Worm (Caenorhabditis elegans) whole organism, L2 larva: ENCODE data around the gene clec-78.

Experiments used
- C34F6.9 ChIP-seq: fragments of 150-350 bp; optimal IDR thresholded peaks from 2 replicates; lab custom pipeline; 2014; ENCODE audit warnings: missing biosample characterization, missing genetic modification characterization
- F13H6.1 ChIP-seq: sonication (generic microtip); optimal IDR thresholded peaks from 2 replicates; lab custom pipeline; 2016; ENCODE audit warnings: missing genetic modification characterization, missing compliant biosample characterization
- R02D3.7 ChIP-seq: fragments of 150-350 bp; optimal IDR thresholded peaks from 2 replicates; lab custom pipeline; 2014; ENCODE audit warnings: missing biosample characterization, missing genetic modification characterization
- ZK546.5 ChIP-seq: sonication (generic microtip); optimal IDR thresholded peaks from 2 replicates; lab custom pipeline; 2017; ENCODE audit warnings: missing biosample characterization, missing genetic modification characterization
- alr-1 ChIP-seq: fragments of 150-350 bp; optimal IDR thresholded peaks from 2 replicates; lab custom pipeline; 2014; ENCODE audit warnings: missing biosample characterization, missing genetic modification characterization
- ceh-82 ChIP-seq: fragments of 150-350 bp; optimal IDR thresholded peaks from 2 replicates; lab custom pipeline; 2014; ENCODE audit warnings: missing biosample characterization, missing genetic modification characterization
- crh-2 ChIP-seq: sonication (generic microtip); optimal IDR thresholded peaks from 2 replicates; lab custom pipeline; 2017; ENCODE audit warnings: missing biosample characterization, missing genetic modification characterization
- egl-27 ChIP-seq: sonication (generic microtip); optimal IDR thresholded peaks from 3 replicates; lab custom pipeline; 2017; ENCODE audit warnings: missing biosample characterization, missing genetic modification reagents, missing genetic modification characterization
- elt-3 ChIP-seq: sonication (generic microtip); optimal IDR thresholded peaks from 2 replicates; lab custom pipeline; 2017; ENCODE audit warnings: missing biosample characterization, missing genetic modification characterization
- fos-1 ChIP-seq: fragments of 150-350 bp; optimal IDR thresholded peaks from 2 replicates; lab custom pipeline; 2014; ENCODE audit warnings: missing biosample characterization, missing genetic modification characterization
- gmeb-1 ChIP-seq: fragments of 150-350 bp; optimal IDR thresholded peaks from 2 replicates; lab custom pipeline; 2014; ENCODE audit warnings: missing biosample characterization, missing genetic modification characterization
- lin-11 ChIP-seq: fragments of 150-350 bp; sonication (generic microtip); optimal IDR thresholded peaks from 2 replicates; lab custom pipeline; 2014; ENCODE audit warnings: missing biosample characterization, missing genetic modification characterization, inconsistent platforms, mixed read lengths
- lsy-2 ChIP-seq, 2 experiments: fragments of 150-350 bp in 1 of 2; sonication (generic microtip) in 1 of 2; optimal IDR thresholded peaks; 2 replicates each; lab custom pipeline; 2014 to 2017; ENCODE audit warnings: missing biosample characterization in 2 of 2, missing genetic modification characterization in 2 of 2
- mab-5 ChIP-seq: fragments of 150-350 bp; optimal IDR thresholded peaks from 2 replicates; lab custom pipeline; 2014; ENCODE audit warnings: missing biosample characterization, missing genetic modification characterization
- mbf-1 ChIP-seq: sonication (generic microtip); optimal IDR thresholded peaks from 2 replicates; lab custom pipeline; 2017; ENCODE audit warnings: missing biosample characterization, missing genetic modification characterization
- mdl-1 ChIP-seq, 2 experiments: fragments of 150-350 bp in 1 of 2; sonication (generic microtip) in 1 of 2; optimal IDR thresholded peaks; 2 replicates each; lab custom pipeline; 2017; ENCODE audit warnings: missing biosample characterization in 2 of 2, missing genetic modification characterization in 2 of 2
- nhr-10 ChIP-seq: sonication (generic microtip); optimal IDR thresholded peaks from 2 replicates; lab custom pipeline; 2017; ENCODE audit warnings: missing biosample characterization, missing genetic modification characterization
- nhr-11 ChIP-seq: fragments of 150-350 bp; optimal IDR thresholded peaks from 2 replicates; lab custom pipeline; 2014; ENCODE audit warnings: missing biosample characterization, missing genetic modification characterization
- nhr-12 ChIP-seq: fragments of 150-350 bp; optimal IDR thresholded peaks from 2 replicates; lab custom pipeline; 2014; ENCODE audit warnings: missing biosample characterization, missing genetic modification characterization
- nhr-23 ChIP-seq: fragments of 150-350 bp; optimal IDR thresholded peaks from 2 replicates; lab custom pipeline; 2014; ENCODE audit warnings: missing biosample characterization, missing genetic modification reagents, missing genetic modification characterization
- nhr-237 ChIP-seq: fragments of 150-350 bp; optimal IDR thresholded peaks from 2 replicates; lab custom pipeline; 2014; ENCODE audit warnings: missing biosample characterization, missing genetic modification characterization
- nhr-25 ChIP-seq: fragments of 150-350 bp; sonication (generic microtip); optimal IDR thresholded peaks from 3 replicates; lab custom pipeline; 2014; ENCODE audit warnings: missing biosample characterization, missing genetic modification characterization
- nhr-6 ChIP-seq: fragments of 150-350 bp; optimal IDR thresholded peaks from 2 replicates; lab custom pipeline; 2014; ENCODE audit warnings: missing biosample characterization, missing genetic modification characterization
- nhr-77 ChIP-seq: fragments of 150-350 bp; optimal IDR thresholded peaks from 2 replicates; lab custom pipeline; 2014; ENCODE audit warnings: missing biosample characterization, missing genetic modification characterization
- peb-1 ChIP-seq: fragments of 150-350 bp; optimal IDR thresholded peaks from 2 replicates; lab custom pipeline; 2014; ENCODE audit warnings: missing biosample characterization, missing genetic modification characterization
- sma-3 ChIP-seq: sonication (generic microtip); optimal IDR thresholded peaks from 2 replicates; lab custom pipeline; 2016; ENCODE audit warnings: missing genetic modification reagents, missing genetic modification characterization, missing compliant biosample characterization
- sma-9 ChIP-seq, 2 experiments: fragments of 150-350 bp in 1 of 2; sonication (generic microtip) in 1 of 2; optimal IDR thresholded peaks; 2 replicates each; lab custom pipeline; 2014 to 2016; ENCODE audit warnings: missing genetic modification characterization in 2 of 2, mild to moderate bottlenecking in 1 of 2, missing biosample characterization in 1 of 2, missing compliant biosample characterization in 1 of 2, missing genetic modification reagents in 1 of 2, moderate library complexity in 1 of 2
- snpc-4 ChIP-seq: fragments of 150-350 bp; optimal IDR thresholded peaks from 2 replicates; lab custom pipeline; 2014; ENCODE audit warnings: missing biosample characterization, missing genetic modification characterization
- unc-39 ChIP-seq: fragments of 150-350 bp; optimal IDR thresholded peaks from 2 replicates; lab custom pipeline; 2014; ENCODE audit warnings: missing biosample characterization, missing genetic modification characterization
- unc-55 ChIP-seq: fragments of 150-350 bp; sonication (generic microtip); optimal IDR thresholded peaks from 3 replicates; lab custom pipeline; 2014; ENCODE audit warnings: missing biosample characterization, missing genetic modification reagents, missing genetic modification characterization
- unc-62 ChIP-seq: fragments of 150-350 bp; optimal IDR thresholded peaks from 2 replicates; lab custom pipeline; 2014; ENCODE audit warnings: missing biosample characterization, missing genetic modification reagents, missing genetic modification characterization
- zag-1 ChIP-seq: fragments of 150-350 bp; optimal IDR thresholded peaks from 2 replicates; lab custom pipeline; 2014; ENCODE audit warnings: missing biosample characterization, missing genetic modification characterization
- ztf-1 ChIP-seq: fragments of 200-800 bp; sonication (Bioruptor generic); conservative IDR thresholded peaks from 2 replicates; pipeline ENCODE4 v1.3.6; 2022; ENCODE audit warnings: missing genetic modification characterization, missing compliant biosample characterization
- ztf-11 ChIP-seq: sonication (generic microtip); optimal IDR thresholded peaks from 2 replicates; lab custom pipeline; 2017; ENCODE audit warnings: missing biosample characterization, missing genetic modification characterization
- ztf-4 ChIP-seq: fragments of 150-350 bp; optimal IDR thresholded peaks from 2 replicates; lab custom pipeline; 2014; ENCODE audit warnings: missing biosample characterization, missing genetic modification characterization

Gene clec-78

DNA sequence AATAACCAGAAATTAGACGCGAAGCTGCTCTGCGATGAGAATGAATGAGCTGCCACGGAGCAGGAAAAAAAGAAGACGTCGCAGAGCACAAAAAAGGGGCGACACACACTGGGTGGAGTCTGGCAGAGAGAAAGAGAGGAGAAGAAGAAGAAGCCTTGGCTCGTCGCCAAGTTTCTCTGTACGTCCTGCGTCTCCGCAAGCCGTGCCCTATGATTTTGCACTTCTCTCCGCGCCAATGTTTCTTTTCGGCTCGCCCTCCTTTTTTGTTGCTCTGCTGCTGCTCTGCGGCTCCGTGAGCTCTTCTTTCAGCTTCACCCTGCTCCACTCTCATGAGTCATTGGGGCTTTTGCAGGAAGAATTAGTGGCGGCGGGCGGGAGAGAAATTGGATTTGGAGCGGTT is 46.0 kb downstream of the clec-78 start, which contains the start of gene hlh-30 (continued):
- TF ChIP-seq nhr-25 (tag; lab: Kevin White, UChicago) (no peak), snpc-4 (tag; lab: Kevin White, UChicago) (no peak), zag-1 (peak; percentile 62), egl-27 (tag; lab: Kevin White, UChicago) (no peak), nhr-12 (tag; lab: Kevin White, UChicago) (no peak), ztf-11 (tag; lab: Kevin White, UChicago) (no peak), elt-3 (no peak), crh-2 (peak; percentile 38), unc-62 (GFP tag; lab: Kevin White, UChicago) (no peak)

DNA sequence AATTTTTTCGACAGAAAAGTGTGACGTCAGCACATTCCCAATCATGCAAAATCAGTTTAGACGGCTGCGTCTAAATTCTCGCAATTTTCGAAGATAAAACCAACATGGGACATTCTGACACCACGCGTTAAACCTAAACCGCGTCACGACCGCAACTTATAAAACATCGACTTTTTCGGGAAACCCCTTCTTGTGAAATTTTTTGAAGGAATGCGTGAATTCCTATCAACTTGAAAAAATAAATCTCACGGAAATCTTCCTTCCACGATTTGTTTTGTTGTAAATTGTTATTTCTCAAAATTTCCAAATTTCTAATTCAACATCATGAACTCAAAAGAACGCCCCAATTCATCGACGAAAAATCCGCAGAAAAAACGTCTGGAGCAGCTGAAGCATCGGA is 51.1 kb downstream of the clec-78 start, which contains the start of gene F35F11.2:
TSS of gene F35F11.2 (plus strand) at position 301 of the 400 bp plus-strand sequence.
- TF ChIP-seq alr-1 (tag; lab: Kevin White, UChicago) (no peak), mdl-1 (tag; optimal IDR thresholded peaks at IDR 0.05; lab: Kevin White, UChicago) (no peak), unc-39 (no peak), mbf-1 (no peak), fos-1 (tag; lab: Kevin White, UChicago) (no peak), snpc-4 (tag; lab: Kevin White, UChicago) (no peak), ZK546.5 (no peak), nhr-12 (tag; lab: Kevin White, UChicago) (no peak), nhr-23 (tag; lab: Kevin White, UChicago) (no peak), ztf-1 (no peak), nhr-77 (tag; lab: Kevin White, UChicago) (no peak), peb-1 (no peak), egl-27 (tag; lab: Kevin White, UChicago) (no peak), F13H6.1 (tag; lab: Kevin White, UChicago) (no peak), sma-3 (GFP tag; lab: Kevin White, UChicago) (no peak)

DNA sequence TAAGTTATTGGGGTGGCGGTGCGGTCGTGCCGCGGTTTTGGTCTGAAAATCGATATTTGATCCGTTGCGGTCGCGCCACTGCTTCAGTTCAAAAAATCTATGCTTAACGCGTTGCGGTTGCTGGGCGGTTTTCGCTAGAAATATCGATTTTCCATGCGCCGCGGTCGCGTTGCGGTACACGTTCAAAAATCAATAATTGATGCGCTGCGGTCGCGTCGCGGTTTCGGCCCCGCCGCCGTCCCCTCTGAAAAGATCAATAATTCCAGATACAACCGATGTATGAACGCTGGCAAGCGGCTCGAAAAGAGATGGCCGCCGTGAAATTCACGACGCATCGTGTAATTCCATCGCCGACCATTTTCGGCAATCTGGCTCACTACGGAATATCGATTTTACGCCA is 52.1 kb downstream of the clec-78 start:
- no peak for TF ChIP-seq nhr-11 (tag; lab: Kevin White, UChicago)
- TF ChIP-seq R02D3.7 (tag; lab: Kevin White, UChicago), result no peak
- no peak for TF ChIP-seq ceh-82 (tag; lab: Kevin White, UChicago)
- TF ChIP-seq lin-11 (tag; lab: Kevin White, UChicago), result no peak
- no peak for TF ChIP-seq ZK546.5
- no peak for TF ChIP-seq C34F6.9 (tag; lab: Kevin White, UChicago)
- TF ChIP-seq alr-1 (tag; lab: Kevin White, UChicago), result no peak
- TF ChIP-seq snpc-4 (tag; lab: Kevin White, UChicago), result no peak
- no peak for TF ChIP-seq unc-39
- no peak for TF ChIP-seq nhr-10 (tag; lab: Kevin White, UChicago)
- TF ChIP-seq mbf-1, result no peak
- TF ChIP-seq sma-9 (GFP tag; optimal IDR thresholded peaks at IDR 0.05; lab: Kevin White, UChicago), result no peak
- TF ChIP-seq sma-9 (tag; optimal IDR thresholded peaks at IDR 0.05; lab: Kevin White, UChicago), result no peak
- no peak for TF ChIP-seq elt-3
- TF ChIP-seq ztf-1, result no peak
- TF ChIP-seq sma-3 (GFP tag; lab: Kevin White, UChicago), result no peak
- no peak for TF ChIP-seq unc-55 (GFP tag; lab: Kevin White, UChicago)
- TF ChIP-seq nhr-237, result no peak
- no peak for TF ChIP-seq ztf-4
- no peak for TF ChIP-seq nhr-6
- TF ChIP-seq crh-2, result no peak

ce11 chrIV:4042274-4042673 is 53.4 kb downstream of the clec-78 start, which contains the start of gene cdc-73:
Gene cdc-73 (plus strand): TSS chrIV:4042575.
- peak; percentile 37 for TF ChIP-seq C34F6.9 (tag; lab: Kevin White, UChicago)
- peak; percentile 17 for TF ChIP-seq mab-5
- no peak for TF ChIP-seq nhr-11 (tag; lab: Kevin White, UChicago)
- TF ChIP-seq sma-3 (GFP tag; lab: Kevin White, UChicago), result peak; percentile 22
- no peak for TF ChIP-seq nhr-25 (tag; lab: Kevin White, UChicago)
- peak; percentile 5 for TF ChIP-seq snpc-4 (tag; lab: Kevin White, UChicago)
- peak; percentile 6 to 63 for TF ChIP-seq lsy-2 (tag; optimal IDR thresholded peaks at IDR 0.05; lab: Kevin White, UChicago)
- no peak for TF ChIP-seq peb-1
- TF ChIP-seq zag-1, result no peak
- peak; percentile 58 for TF ChIP-seq unc-55 (GFP tag; lab: Kevin White, UChicago)
- no peak for TF ChIP-seq alr-1 (tag; lab: Kevin White, UChicago)
- no peak for TF ChIP-seq nhr-10 (tag; lab: Kevin White, UChicago)
- TF ChIP-seq gmeb-1 (tag; lab: Kevin White, UChicago), result peak; percentile 89
- no peak for TF ChIP-seq nhr-6
- peak; percentile 20 for TF ChIP-seq F13H6.1 (tag; lab: Kevin White, UChicago)
- TF ChIP-seq mbf-1, result no peak
- TF ChIP-seq fos-1 (tag; lab: Kevin White, UChicago), result no peak
